Fruit fly (Drosophila melanogaster) whole organism, embryonic: ENCODE data around the gene Snx1.

ENCODE experiments used
- Abd-B ChIP-seq: fragments of 200-800 bp; sonication (Bioruptor generic); optimal IDR thresholded peaks from 2 replicates; lab custom pipeline; 2018; ENCODE audit warnings: missing biosample characterization, mild to moderate bottlenecking, missing genetic modification characterization, moderate library complexity
- CG10431 ChIP-seq: fragments of 200-800 bp; sonication (Bioruptor generic); optimal IDR thresholded peaks from 3 replicates; lab custom pipeline; 2018; ENCODE audit warnings: missing biosample characterization, mild to moderate bottlenecking, missing genetic modification characterization
- CG12104 ChIP-seq: fragments of 200-800 bp; sonication (Bioruptor generic); optimal IDR thresholded peaks from 3 replicates; lab custom pipeline; 2016; ENCODE audit warnings: missing biosample characterization, missing genetic modification characterization
- CG13123 ChIP-seq: fragments of 200-800 bp; sonication (Bioruptor generic); optimal IDR thresholded peaks from 2 replicates; lab custom pipeline; 2016; ENCODE audit warnings: missing biosample characterization, missing genetic modification characterization
- CG13424 ChIP-seq: fragments of 200-800 bp; sonication (Bioruptor generic); optimal IDR thresholded peaks from 2 replicates; lab custom pipeline; 2019; ENCODE audit warnings: missing biosample characterization, mild to moderate bottlenecking, missing genetic modification characterization, moderate library complexity
- CG15011 ChIP-seq: fragments of 200-800 bp; sonication (Bioruptor generic); optimal IDR thresholded peaks from 3 replicates; lab custom pipeline; 2018; ENCODE audit warnings: missing biosample characterization, mild to moderate bottlenecking, missing genetic modification characterization
- CG1603 ChIP-seq: fragments of 200-800 bp; sonication (Bioruptor generic); optimal IDR thresholded peaks from 2 replicates; lab custom pipeline; 2019; ENCODE audit warnings: missing biosample characterization, mild to moderate bottlenecking, missing genetic modification characterization, moderate library complexity
- CG17359 ChIP-seq: fragments of 200-800 bp; sonication (Bioruptor generic); optimal IDR thresholded peaks from 3 replicates; lab custom pipeline; 2018; ENCODE audit warnings: missing biosample characterization, mild to moderate bottlenecking, missing genetic modification characterization, moderate library complexity
- CG17829 ChIP-seq: fragments of 200-800 bp; optimal IDR thresholded peaks from 2 replicates; lab custom pipeline; 2019; ENCODE audit warnings: missing biosample characterization, mild to moderate bottlenecking, missing genetic modification characterization, moderate library complexity
- CG2889 ChIP-seq: fragments of 200-800 bp; sonication (Bioruptor generic); IDR thresholded peaks from 3 replicates; pipeline ENCODE4 v1.3.6; 2022; ENCODE audit warnings: missing biosample characterization, missing genetic modification characterization
- CG6654 ChIP-seq: fragments of 200-800 bp; sonication (Bioruptor generic); optimal IDR thresholded peaks from 2 replicates; lab custom pipeline; 2017; ENCODE audit warnings: missing biosample characterization, mild to moderate bottlenecking, missing genetic modification characterization
- CG6689 ChIP-seq: fragments of 200-800 bp; sonication (Bioruptor generic); IDR thresholded peaks from 2 replicates; pipeline ENCODE4 v1.3.6; 2022; ENCODE audit warnings: missing biosample characterization, missing genetic modification characterization
- CG7556 ChIP-seq: fragments of 200-800 bp; sonication (Bioruptor generic); optimal IDR thresholded peaks from 2 replicates; lab custom pipeline; 2017; ENCODE audit warnings: missing biosample characterization, mild to moderate bottlenecking, missing genetic modification characterization
- CTCF ChIP-seq: fragments of 200-800 bp; sonication (Bioruptor generic); optimal IDR thresholded peaks from 2 replicates; lab custom pipeline; 2017; ENCODE audit warnings: missing biosample characterization, mild to moderate bottlenecking, missing genetic modification characterization, moderate library complexity
- D19A ChIP-seq: fragments of 200-800 bp; optimal IDR thresholded peaks from 3 replicates; lab custom pipeline; 2019; ENCODE audit warnings: missing biosample characterization, mild to moderate bottlenecking, missing genetic modification characterization, moderate library complexity
- Dbx ChIP-seq: fragments of 200-800 bp; sonication (Bioruptor generic); IDR thresholded peaks from 3 replicates; pipeline ENCODE4 v1.3.6; 2022; ENCODE audit warnings: missing biosample characterization, missing genetic modification characterization
- Dek ChIP-seq: fragments of 200-800 bp; sonication (Bioruptor generic); optimal IDR thresholded peaks from 3 replicates; lab custom pipeline; 2019; ENCODE audit warnings: missing biosample characterization, mild to moderate bottlenecking, missing genetic modification characterization, moderate library complexity
- Doc2 ChIP-seq: fragments of 200-800 bp; sonication (Bioruptor generic); IDR thresholded peaks from 2 replicates; pipeline ENCODE4 v1.3.6; 2022; ENCODE audit warnings: missing biosample characterization, missing genetic modification characterization
- E2f2 ChIP-seq: fragments of 200-800 bp; sonication (Bioruptor generic); IDR thresholded peaks from 2 replicates; pipeline ENCODE4 v1.3.6; 2022; ENCODE audit warnings: missing biosample characterization, missing genetic modification characterization
- Eip74EF ChIP-seq, 2 experiments: fragments of 200-800 bp in 1 of 2; fragments of >200 bp in 1 of 2; sonication (Bioruptor generic) in 1 of 2; optimal IDR thresholded peaks; 2 replicates each; lab custom pipeline; 2017 to 2019; ENCODE audit warnings: missing biosample characterization in 2 of 2, missing genetic modification characterization in 2 of 2, mild to moderate bottlenecking in 1 of 2, moderate library complexity in 1 of 2
- Gsc ChIP-seq: fragments of 200-800 bp; sonication (Bioruptor generic); IDR thresholded peaks from 2 replicates; pipeline ENCODE4 v1.3.6; 2022; ENCODE audit warnings: missing biosample characterization, missing genetic modification characterization
- HmgD ChIP-seq: fragments of 200-800 bp; sonication (Bioruptor generic); optimal IDR thresholded peaks from 3 replicates; lab custom pipeline; 2016; ENCODE audit warnings: missing biosample characterization, missing genetic modification characterization
- Jarid2 ChIP-seq: fragments of 200-800 bp; sonication (Bioruptor generic); optimal IDR thresholded peaks from 3 replicates; lab custom pipeline; 2017; ENCODE audit warnings: mild to moderate bottlenecking, missing biosample characterization, missing genetic modification reagents, missing genetic modification characterization
- Mrtf ChIP-seq: fragments of 200-800 bp; sonication (Bioruptor generic); IDR thresholded peaks from 3 replicates; pipeline ENCODE4 v1.3.6; 2022; ENCODE audit warnings: missing biosample characterization, missing genetic modification characterization
- NC2β ChIP-seq: fragments of 200-800 bp; sonication (Bioruptor generic); optimal IDR thresholded peaks from 2 replicates; lab custom pipeline; 2016; ENCODE audit warnings: missing biosample characterization, missing genetic modification characterization
- NFAT ChIP-seq: fragments of 200-800 bp; sonication (Bioruptor generic); IDR thresholded peaks from 2 replicates; pipeline ENCODE4 v1.3.6; 2022; ENCODE audit warnings: missing biosample characterization, missing genetic modification characterization
- Nf-YC ChIP-seq: fragments of 200-800 bp; optimal IDR thresholded peaks from 3 replicates; lab custom pipeline; 2019; ENCODE audit warnings: missing biosample characterization, mild to moderate bottlenecking, missing genetic modification characterization, moderate library complexity
- Xrp1 ChIP-seq: fragments of 200-800 bp; sonication (Bioruptor generic); IDR thresholded peaks from 2 replicates; pipeline ENCODE4 v1.3.6; 2022; ENCODE audit warnings: missing biosample characterization, missing genetic modification characterization
- bcd ChIP-seq: fragments of 200-800 bp; sonication (Bioruptor generic); optimal IDR thresholded peaks from 2 replicates; lab custom pipeline; 2017; ENCODE audit warnings: missing biosample characterization, mild to moderate bottlenecking, missing genetic modification characterization
- bsh ChIP-seq, 2 experiments: fragments of 200-800 bp; sonication (Bioruptor generic); optimal IDR thresholded peaks; 2 replicates each; lab custom pipeline; 2017 to 2018; ENCODE audit warnings: mild to moderate bottlenecking in 2 of 2, missing biosample characterization in 2 of 2, missing genetic modification characterization in 2 of 2, moderate library complexity in 1 of 2
- chif ChIP-seq, 2 experiments: fragments of 200-800 bp; sonication (Bioruptor generic); optimal IDR thresholded peaks; 3 replicates each; lab custom pipeline; 2016; ENCODE audit warnings: missing biosample characterization in 2 of 2, missing genetic modification characterization in 2 of 2
- chn ChIP-seq: fragments of 200-800 bp; sonication (Bioruptor generic); optimal IDR thresholded peaks from 2 replicates; lab custom pipeline; 2016; ENCODE audit warnings: missing biosample characterization, missing genetic modification characterization
- corto ChIP-seq: fragments of 200-800 bp; sonication (Bioruptor generic); optimal IDR thresholded peaks from 2 replicates; lab custom pipeline; 2016; ENCODE audit warnings: missing biosample characterization, mild to moderate bottlenecking, missing genetic modification characterization, moderate library complexity
- crol ChIP-seq: fragments of 200-800 bp; sonication (Bioruptor generic); IDR thresholded peaks from 2 replicates; pipeline ENCODE4 v1.3.6; 2022; ENCODE audit warnings: missing biosample characterization, missing genetic modification characterization
- danr ChIP-seq: fragments of 200-800 bp; sonication (Bioruptor generic); IDR thresholded peaks from 2 replicates; pipeline ENCODE4 v1.3.6; 2022; ENCODE audit warnings: missing biosample characterization, missing genetic modification characterization
- ems ChIP-seq: fragments of 200-800 bp; sonication (Bioruptor generic); optimal IDR thresholded peaks from 3 replicates; lab custom pipeline; 2016; ENCODE audit warnings: missing biosample characterization, missing genetic modification characterization
- ewg ChIP-seq: fragments of 200-800 bp; sonication (Bioruptor generic); optimal IDR thresholded peaks from 3 replicates; lab custom pipeline; 2017; ENCODE audit warnings: mild to moderate bottlenecking, missing biosample characterization, missing genetic modification reagents, missing genetic modification characterization
- grn ChIP-seq: fragments of 200-800 bp; sonication (Bioruptor generic); optimal IDR thresholded peaks from 3 replicates; lab custom pipeline; 2017; ENCODE audit warnings: missing biosample characterization, missing genetic modification characterization
- hth ChIP-seq: fragments of >200 bp; optimal IDR thresholded peaks from 2 replicates; lab custom pipeline; 2017; ENCODE audit warnings: inconsistent platforms
- luna ChIP-seq: fragments of 200-800 bp; sonication (Bioruptor generic); optimal IDR thresholded peaks from 2 replicates; lab custom pipeline; 2016; ENCODE audit warnings: missing biosample characterization, missing genetic modification characterization
- ranshi ChIP-seq: fragments of 200-800 bp; sonication (Bioruptor generic); IDR thresholded peaks from 2 replicates; pipeline ENCODE4 v1.3.6; 2022; ENCODE audit warnings: missing biosample characterization, missing genetic modification characterization
- repo ChIP-seq: fragments of 200-800 bp; sonication (Bioruptor generic); optimal IDR thresholded peaks from 2 replicates; lab custom pipeline; 2016; ENCODE audit warnings: missing biosample characterization, missing genetic modification characterization
- run ChIP-seq: fragments of 200-800 bp; sonication (Bioruptor generic); optimal IDR thresholded peaks from 3 replicates; lab custom pipeline; 2018; ENCODE audit warnings: missing biosample characterization, mild to moderate bottlenecking, missing genetic modification characterization
- ssp ChIP-seq: fragments of 200-800 bp; sonication (Bioruptor generic); IDR thresholded peaks from 2 replicates; pipeline ENCODE4 v1.3.6; 2022; ENCODE audit warnings: missing biosample characterization, missing genetic modification characterization
- sug ChIP-seq: fragments of 200-800 bp; optimal IDR thresholded peaks from 2 replicates; lab custom pipeline; 2019; ENCODE audit warnings: missing biosample characterization, mild to moderate bottlenecking, missing genetic modification characterization, moderate library complexity
- trh ChIP-seq: fragments of 200-800 bp; sonication (Bioruptor generic); optimal IDR thresholded peaks from 2 replicates; lab custom pipeline; 2016; ENCODE audit warnings: missing biosample characterization, missing genetic modification characterization
- ttk ChIP-seq: fragments of 200-800 bp; sonication (Bioruptor generic); IDR thresholded peaks from 2 replicates; pipeline ENCODE4 v2.1.2; 2022; ENCODE audit warnings: missing biosample characterization, missing genetic modification characterization
- unpg ChIP-seq: fragments of 200-800 bp; sonication (Bioruptor generic); optimal IDR thresholded peaks from 3 replicates; lab custom pipeline; 2018; ENCODE audit warnings: missing biosample characterization, mild to moderate bottlenecking, missing genetic modification characterization, moderate library complexity
- vfl ChIP-seq: fragments of 200-800 bp; sonication (Bioruptor generic); optimal IDR thresholded peaks from 2 replicates; lab custom pipeline; 2016; ENCODE audit warnings: missing biosample characterization, missing genetic modification characterization
- vnd ChIP-seq: fragments of 200-800 bp; sonication (Bioruptor generic); IDR thresholded peaks from 3 replicates; pipeline ENCODE4 v1.3.6; 2022; ENCODE audit warnings: missing biosample characterization, missing genetic modification characterization; ENCODE audit not compliant: partially characterized antibody

The Snx1 gene

DNA sequence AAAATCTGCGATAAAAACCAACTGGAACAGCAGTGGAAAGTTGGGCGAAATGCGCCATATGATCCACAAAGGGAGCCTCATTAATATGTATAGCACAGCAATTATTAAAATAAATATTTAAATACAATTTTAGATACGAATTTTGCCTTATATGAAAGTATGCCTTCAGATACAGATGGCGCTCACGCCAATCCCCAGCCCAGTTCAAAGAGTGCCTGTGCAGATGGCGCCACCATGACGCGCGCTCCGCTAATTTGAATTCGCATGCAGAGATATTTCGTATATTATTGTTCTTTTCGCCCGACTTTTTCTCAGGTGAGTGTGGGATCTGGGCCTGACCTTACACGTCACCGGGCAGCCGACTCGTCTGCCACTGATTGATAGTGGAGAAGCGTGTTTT is 22.8 kb downstream of the Snx1 start, which contains the start of gene Pgant4 (continued):
- TF ChIP-seq ttk (GFP tag; lab: Robert Waterston, UW) (peak; percentile 46; the same call in 1 of the 2 replicates), Nf-YC (peak; percentile 37), NC2β (GFP tag; lab: Kevin White, UChicago) (peak; percentile 9), ems (GFP tag; lab: Kevin White, UChicago) (no peak), CG6654 (GFP tag; lab: Kevin White, UChicago) (no peak), NFAT (GFP tag; lab: Robert Waterston, UW) (peak; percentile 94), crol (GFP tag; lab: Robert Waterston, UW) (no peak), HmgD (GFP tag; lab: Kevin White, UChicago) (peak; percentile 1), sug (peak; percentile 60), CG2889 (peak; percentile 40; the same call in 1 of the 3 replicates), chif (GFP tag; optimal IDR thresholded peaks at IDR 0.05; lab: Kevin White, UChicago) (peak; percentile 1 to 48), CG17359 (tag; lab: Kevin White, UChicago) (peak; percentile 38), Mrtf (GFP tag; lab: Robert Waterston, UW) (peak; percentile 79; the same call in 2 of the 3 replicates), vnd (GFP tag; lab: Robert Waterston, UW) (no peak), trh (GFP tag; lab: Kevin White, UChicago) (no peak), vfl (GFP tag; lab: Kevin White, UChicago) (no peak), Xrp1 (GFP tag; lab: Robert Waterston, UW) (peak; percentile 41), corto (no peak), CG12104 (GFP tag; lab: Kevin White, UChicago) (no peak), CG15011 (no peak), Abd-B (no peak), CG1603 (peak; percentile 53), luna (GFP tag; lab: Kevin White, UChicago) (no peak), CG6689 (GFP tag; lab: Robert Waterston, UW) (peak; percentile 37; the same call in 1 of the 2 replicates)

DNA sequence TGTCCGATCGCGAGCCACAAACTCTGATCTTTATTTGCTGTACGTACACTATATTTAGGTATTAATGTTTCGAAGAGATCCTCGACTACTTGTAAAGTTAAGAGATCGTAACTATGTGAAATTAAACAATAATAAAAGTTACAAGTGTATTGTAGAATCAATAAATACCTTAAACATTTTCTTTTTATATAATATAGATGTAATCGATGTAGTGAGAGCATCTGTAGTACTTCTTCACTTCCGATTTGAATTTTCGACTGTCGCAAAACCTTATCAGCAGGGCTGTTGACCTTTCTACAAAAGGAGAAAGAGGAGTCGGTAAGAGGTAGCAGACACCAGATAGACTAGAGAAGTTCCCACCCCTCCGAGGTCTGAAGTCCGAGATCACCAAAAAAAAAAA is 25.7 kb downstream of the Snx1 start:
- TF ChIP-seq D19A (peak; percentile 30), CG13123 (GFP tag; lab: Kevin White, UChicago) (no peak)

dm6 chr2L:3475948-3476347 is 26.5 kb downstream of the Snx1 start:
- peak; percentile 32 for TF ChIP-seq chn (GFP tag; lab: Kevin White, UChicago)
- peak; percentile 57 for TF ChIP-seq unpg (GFP tag; lab: Kevin White, UChicago)
- no peak for TF ChIP-seq vnd (GFP tag; lab: Robert Waterston, UW)
- TF ChIP-seq bcd (GFP tag; lab: Kevin White, UChicago) = peak; percentile 49
- no peak for TF ChIP-seq repo (GFP tag; lab: Kevin White, UChicago)
- TF ChIP-seq Dek (tag; lab: Kevin White, UChicago) = peak; percentile 77
- peak; percentile 56; the same call in 1 of the 2 replicates for TF ChIP-seq danr (GFP tag; lab: Robert Waterston, UW)
- no peak for TF ChIP-seq Doc2 (GFP tag; lab: Robert Waterston, UW)
- TF ChIP-seq grn (GFP tag; lab: Kevin White, UChicago) = no peak
- no peak for TF ChIP-seq Gsc (GFP tag; lab: Robert Waterston, UW)
- peak; percentile 14 for TF ChIP-seq Jarid2 (GFP tag; lab: Kevin White, UChicago)
- TF ChIP-seq ranshi (GFP tag; lab: Robert Waterston, UW) = no peak
- peak; percentile 33 for TF ChIP-seq run (tag; lab: Kevin White, UChicago)
- peak in 1 of 2 experiments; percentile 54 for TF ChIP-seq Eip74EF (GFP tag; optimal IDR thresholded peaks at IDR 0.05; lab: Kevin White, UChicago)
- no peak for TF ChIP-seq CTCF
- peak; percentile 33 for TF ChIP-seq Nf-YC
- peak; percentile 28 for TF ChIP-seq CG17829 (tag; lab: Kevin White, UChicago)
- TF ChIP-seq CG13424 = peak; percentile 66
- peak; percentile 84 for TF ChIP-seq CG7556 (GFP tag; lab: Kevin White, UChicago)
- 0 out of 2 replicates have a peak, but pooled peaks have one; percentile 25 for TF ChIP-seq ssp (GFP tag; lab: Robert Waterston, UW)
- TF ChIP-seq hth = no peak
- no peak for TF ChIP-seq luna (GFP tag; lab: Kevin White, UChicago)
- TF ChIP-seq CG10431 (GFP tag; lab: Kevin White, UChicago) = no peak
- peak; percentile 55; the same call in 1 of the 3 replicates for TF ChIP-seq Dbx
- TF ChIP-seq E2f2 (GFP tag; lab: Robert Waterston, UW) = peak; percentile 31; the same call in 1 of the 2 replicates
- peak in 1 of 2 experiments; percentile 42 for TF ChIP-seq bsh (GFP tag; optimal IDR thresholded peaks at IDR 0.05; lab: Kevin White, UChicago)
- no peak for TF ChIP-seq ewg (GFP tag; lab: Kevin White, UChicago)
